Worm (Caenorhabditis elegans) whole organism, young adult: ENCODE data around the gene K04H4.5.

Experiments
- B0336.3 ChIP-seq: fragments of 200-800 bp; sonication (Bioruptor generic); IDR thresholded peaks from 2 replicates; pipeline ENCODE4 v1.3.6; 2022; ENCODE audit warnings: missing genetic modification characterization, missing compliant biosample characterization
- C17E4.6 ChIP-seq: fragments of 200-800 bp; sonication (Bioruptor generic); IDR thresholded peaks from 2 replicates; pipeline ENCODE4 v1.3.6; 2022; ENCODE audit warnings: missing genetic modification reagents, missing genetic modification characterization, missing compliant biosample characterization
- F49E8.2 ChIP-seq: sonication (generic microtip); optimal IDR thresholded peaks from 3 replicates; lab custom pipeline; 2017; ENCODE audit warnings: missing genetic modification characterization, mild to moderate bottlenecking, missing compliant biosample characterization, antibody characterized with exemption, moderate library complexity; ENCODE audit not compliant: insufficient read depth
- F57A8.1 ChIP-seq: fragments of 200-800 bp; sonication (Bioruptor generic); optimal IDR thresholded peaks from 2 replicates; lab custom pipeline; 2018; ENCODE audit warnings: mild to moderate bottlenecking, missing genetic modification characterization, moderate library complexity, missing compliant biosample characterization
- K11D2.4 ChIP-seq: fragments of 200-800 bp; sonication (Bioruptor generic); IDR thresholded peaks from 2 replicates; pipeline ENCODE4 v1.3.6; 2022; ENCODE audit warnings: missing genetic modification reagents, missing genetic modification characterization, missing compliant biosample characterization
- K12H6.12 ChIP-seq: fragments of 200-800 bp; sonication (Bioruptor generic); optimal IDR thresholded peaks from 2 replicates; lab custom pipeline; 2018; ENCODE audit warnings: mild to moderate bottlenecking, missing genetic modification characterization, missing compliant biosample characterization
- Y56A3A.18 ChIP-seq: fragments of 200-800 bp; sonication (Bioruptor generic); IDR thresholded peaks from 2 replicates; pipeline ENCODE4 v1.3.6; 2022; ENCODE audit warnings: missing genetic modification reagents, missing genetic modification characterization, missing compliant biosample characterization
- Y67H2A.10 ChIP-seq: fragments of 200-800 bp; sonication (Bioruptor generic); conservative IDR thresholded peaks from 2 replicates; pipeline ENCODE4 v1.3.6; 2022; ENCODE audit warnings: missing genetic modification reagents, missing genetic modification characterization, missing compliant biosample characterization
- Y79H2A.3 ChIP-seq: fragments of 200-800 bp; sonication (Bioruptor generic); conservative IDR thresholded peaks from 2 replicates; pipeline ENCODE4 v1.3.6; 2022; ENCODE audit warnings: missing genetic modification reagents, missing genetic modification characterization, missing compliant biosample characterization
- akir-1 ChIP-seq: fragments of 200-800 bp; sonication (Bioruptor generic); optimal IDR thresholded peaks from 2 replicates; lab custom pipeline; 2018; ENCODE audit warnings: mild to moderate bottlenecking, missing genetic modification characterization, moderate library complexity, missing compliant biosample characterization
- ama-1 ChIP-seq, 3 experiments: fragments of 150-350 bp in 1 of 3; sonication (generic microtip) in 2 of 3; optimal IDR thresholded peaks; 2 replicates each; lab custom pipeline; 2014 to 2018; ENCODE audit warnings: missing biosample characterization in 2 of 3, missing genetic modification characterization in 2 of 3, missing genetic modification reagents in 2 of 3
- attf-3 ChIP-seq: fragments of 200-800 bp; sonication (Bioruptor generic); conservative IDR thresholded peaks from 2 replicates; pipeline ENCODE4 v1.3.6; 2022; ENCODE audit warnings: missing genetic modification reagents, missing genetic modification characterization, missing compliant biosample characterization
- ccch-3 ChIP-seq: fragments of 200-800 bp; sonication (Bioruptor generic); optimal IDR thresholded peaks from 2 replicates; lab custom pipeline; 2018; ENCODE audit warnings: mild to moderate bottlenecking, missing genetic modification characterization, missing compliant biosample characterization
- ceh-100 ChIP-seq: fragments of 200-800 bp; sonication (Bioruptor generic); IDR thresholded peaks from 2 replicates; pipeline ENCODE4 v1.3.6; 2022; ENCODE audit warnings: missing genetic modification reagents, missing genetic modification characterization, missing compliant biosample characterization
- ceh-40 ChIP-seq: fragments of 200-800 bp; sonication (Bioruptor generic); IDR thresholded peaks from 2 replicates; pipeline ENCODE4 v1.3.6; 2022; ENCODE audit warnings: missing genetic modification characterization, missing compliant biosample characterization
- dox-1 ChIP-seq: fragments of 200-800 bp; sonication (Bioruptor generic); IDR thresholded peaks from 2 replicates; pipeline ENCODE4 v1.3.6; 2022; ENCODE audit warnings: missing genetic modification reagents, missing genetic modification characterization, missing compliant biosample characterization
- dpff-1 ChIP-seq: sonication (generic microtip); optimal IDR thresholded peaks from 2 replicates; lab custom pipeline; 2017; ENCODE audit warnings: mild to moderate bottlenecking, missing genetic modification characterization, missing compliant biosample characterization
- dpl-1 ChIP-seq: fragments of 150-350 bp; optimal IDR thresholded peaks from 2 replicates; lab custom pipeline; 2014; ENCODE audit warnings: missing biosample characterization, missing genetic modification reagents, missing genetic modification characterization
- egl-18 ChIP-seq: fragments of 200-800 bp; sonication (Bioruptor generic); IDR thresholded peaks from 2 replicates; pipeline ENCODE4 v1.3.6; 2022; ENCODE audit warnings: missing genetic modification reagents, missing genetic modification characterization, missing compliant biosample characterization
- egl-44 ChIP-seq: fragments of 200-800 bp; sonication (Bioruptor generic); IDR thresholded peaks from 2 replicates; pipeline ENCODE4 v1.3.6; 2022; ENCODE audit warnings: missing genetic modification reagents, missing genetic modification characterization, missing compliant biosample characterization
- egrh-3 ChIP-seq: fragments of 200-800 bp; sonication (Bioruptor generic); IDR thresholded peaks from 2 replicates; pipeline ENCODE4 v1.3.6; 2022; ENCODE audit warnings: missing genetic modification reagents, missing genetic modification characterization, missing compliant biosample characterization
- ets-4 ChIP-seq: fragments of 200-800 bp; sonication (Bioruptor generic); optimal IDR thresholded peaks from 2 replicates; lab custom pipeline; 2018; ENCODE audit warnings: mild to moderate bottlenecking, missing genetic modification characterization, missing compliant biosample characterization
- fkh-3 ChIP-seq: sonication (generic microtip); optimal IDR thresholded peaks from 2 replicates; lab custom pipeline; 2016; ENCODE audit warnings: mild to moderate bottlenecking, missing genetic modification characterization, missing compliant biosample characterization
- hrde-1 ChIP-seq: sonication (generic microtip); optimal IDR thresholded peaks from 2 replicates; lab custom pipeline; 2016; ENCODE audit warnings: missing genetic modification characterization, mild to moderate bottlenecking, missing compliant biosample characterization, moderate library complexity, missing genotype, missing genetic modification reagents, borderline replicate concordance
- lag-1 ChIP-seq: fragments of 200-800 bp; sonication (Bioruptor generic); IDR thresholded peaks from 2 replicates; pipeline ENCODE4 v1.3.6; 2022; ENCODE audit warnings: missing genetic modification reagents, missing genetic modification characterization, missing compliant biosample characterization
- let-526 ChIP-seq: fragments of 200-800 bp; sonication (Bioruptor generic); IDR thresholded peaks from 2 replicates; pipeline ENCODE4 v1.3.6; 2022; ENCODE audit warnings: missing genetic modification reagents, missing genetic modification characterization, missing compliant biosample characterization
- lin-26 ChIP-seq: fragments of 200-800 bp; sonication (Bioruptor generic); IDR thresholded peaks from 2 replicates; pipeline ENCODE4 v1.3.6; 2022; ENCODE audit warnings: missing genetic modification reagents, missing genetic modification characterization, missing compliant biosample characterization
- lin-35 ChIP-seq, 3 experiments: fragments of 150-350 bp in 2 of 3; sonication (generic microtip) in 1 of 3; optimal IDR thresholded peaks; 2 replicates each; lab custom pipeline; 2014 to 2018; ENCODE audit warnings: missing biosample characterization in 3 of 3, missing genetic modification characterization in 3 of 3, missing genetic modification reagents in 3 of 3
- lin-54 ChIP-seq: fragments of 200-800 bp; sonication (Bioruptor generic); optimal IDR thresholded peaks from 2 replicates; lab custom pipeline; 2018; ENCODE audit warnings: mild to moderate bottlenecking, missing genetic modification characterization, missing compliant biosample characterization
- lir-1 ChIP-seq: fragments of 200-800 bp; sonication (Bioruptor generic); conservative IDR thresholded peaks from 2 replicates; pipeline ENCODE4 v1.3.6; 2022; ENCODE audit warnings: missing genetic modification reagents, missing genetic modification characterization, missing compliant biosample characterization
- madf-10 ChIP-seq: sonication (generic microtip); optimal IDR thresholded peaks from 2 replicates; lab custom pipeline; 2016; ENCODE audit warnings: mild to moderate bottlenecking, missing genetic modification characterization, missing compliant biosample characterization
- madf-3 ChIP-seq: fragments of 200-800 bp; sonication (Bioruptor generic); IDR thresholded peaks from 2 replicates; pipeline ENCODE4 v1.3.6; 2022; ENCODE audit warnings: missing genetic modification reagents, missing genetic modification characterization, missing compliant biosample characterization
- madf-6 ChIP-seq: fragments of 200-800 bp; sonication (Bioruptor generic); IDR thresholded peaks from 2 replicates; pipeline ENCODE4 v1.3.6; 2022; ENCODE audit warnings: missing genetic modification reagents, missing genetic modification characterization, missing compliant biosample characterization
- madf-8 ChIP-seq: fragments of 200-800 bp; sonication (Bioruptor generic); conservative IDR thresholded peaks from 2 replicates; pipeline ENCODE4 v1.3.6; 2022; ENCODE audit warnings: missing genetic modification reagents, missing genetic modification characterization, missing compliant biosample characterization
- nfyb-1 ChIP-seq: fragments of 200-800 bp; sonication (Bioruptor generic); IDR thresholded peaks from 2 replicates; pipeline ENCODE4 v1.3.6; 2022; ENCODE audit warnings: missing genetic modification reagents, missing genetic modification characterization, missing compliant biosample characterization
- pbrm-1 ChIP-seq: fragments of 200-800 bp; sonication (Bioruptor generic); IDR thresholded peaks from 2 replicates; pipeline ENCODE4 v1.3.6; 2022; ENCODE audit warnings: missing genetic modification reagents, missing genetic modification characterization, missing compliant biosample characterization
- pha-4 ChIP-seq: fragments of 150-350 bp; sonication (generic microtip); optimal IDR thresholded peaks from 2 replicates; lab custom pipeline; 2014; ENCODE audit warnings: missing biosample characterization, missing genetic modification reagents, missing genetic modification characterization
- rcor-1 ChIP-seq: fragments of 200-800 bp; sonication (Bioruptor generic); IDR thresholded peaks from 2 replicates; pipeline ENCODE4 v1.3.6; 2022; ENCODE audit warnings: missing genetic modification reagents, missing genetic modification characterization, missing compliant biosample characterization
- rpc-1 ChIP-seq, 2 experiments: fragments of 150-350 bp in 1 of 2; sonication (generic microtip) in 1 of 2; optimal IDR thresholded peaks; 2 replicates each; lab custom pipeline; 2014 to 2018; ENCODE audit warnings: missing biosample characterization in 1 of 2, missing genetic modification characterization in 1 of 2, missing genetic modification reagents in 1 of 2, missing genotype in 1 of 2
- snpc-1.1 ChIP-seq: sonication (generic microtip); optimal IDR thresholded peaks from 2 replicates; lab custom pipeline; 2017; ENCODE audit warnings: missing genetic modification characterization, mild to moderate bottlenecking, missing compliant biosample characterization, antibody characterized with exemption, moderate library complexity, missing genotype, missing genetic modification reagents; ENCODE audit not compliant: insufficient read depth
- tlf-1 ChIP-seq: fragments of 200-800 bp; sonication (Bioruptor generic); optimal IDR thresholded peaks from 2 replicates; lab custom pipeline; 2018; ENCODE audit warnings: mild to moderate bottlenecking, missing genetic modification characterization, missing compliant biosample characterization
- zim-3 ChIP-seq: sonication (generic microtip); optimal IDR thresholded peaks from 2 replicates; lab custom pipeline; 2017; ENCODE audit warnings: mild to moderate bottlenecking, missing genetic modification characterization, moderate library complexity, missing compliant biosample characterization
- ztf-28 ChIP-seq: fragments of 200-800 bp; sonication (Bioruptor generic); IDR thresholded peaks from 2 replicates; pipeline ENCODE4 v1.3.6; 2022; ENCODE audit warnings: missing genetic modification reagents, missing genetic modification characterization, missing compliant biosample characterization
- ztf-3 ChIP-seq: fragments of 200-800 bp; sonication (Bioruptor generic); optimal IDR thresholded peaks from 2 replicates; lab custom pipeline; 2018; ENCODE audit warnings: mild to moderate bottlenecking, missing genetic modification characterization, missing compliant biosample characterization

The K04H4.5 gene

ce11 chrIII:9393114-9393780 is 34.1 kb downstream of the K04H4.5 start, which contains the start of the genes gpr-2 and rgr-1 (continued):
- TF ChIP-seq snpc-1.1 (tag; lab: Kevin White, UChicago) (peak; percentile 80), ccch-3 (no peak), akir-1 (GFP tag; lab: Kevin White, UChicago) (no peak), egrh-3 (GFP tag; lab: Robert Waterston, UW) (no peak), rcor-1 (peak; percentile 82), K11D2.4 (GFP tag; lab: Robert Waterston, UW) (no peak), ceh-100 (GFP tag; lab: Robert Waterston, UW) (peak; percentile 60; the same call in 1 of the 2 replicates), madf-8 (GFP tag; lab: Robert Waterston, UW) (peak; percentile 96), rpc-1 (optimal IDR thresholded peaks at IDR 0.05; lab: Kevin White, UChicago) (no peak), rpc-1 (tag; optimal IDR thresholded peaks at IDR 0.05; lab: Kevin White, UChicago) (no peak), egl-18 (no peak), lin-35 (GFP tag; optimal IDR thresholded peaks at IDR 0.05; lab: Kevin White, UChicago) (peak in 2 of 3 experiments; percentile 44 to 63), dpl-1 (GFP tag; lab: Kevin White, UChicago) (peak; percentile 92), tlf-1 (peak; percentile 90), Y67H2A.10 (GFP tag; lab: Robert Waterston, UW) (0 out of 2 replicates have a peak, but pooled peaks have one; percentile 37), pbrm-1 (GFP tag; lab: Robert Waterston, UW) (peak; percentile 57; the same call in 1 of the 2 replicates), attf-3 (GFP tag; lab: Robert Waterston, UW) (peak; percentile 37; the same call in 1 of the 2 replicates), egl-44 (no peak), Y79H2A.3 (GFP tag; lab: Robert Waterston, UW) (peak; percentile 56; the same call in 1 of the 2 replicates), fkh-3 (tag; lab: Kevin White, UChicago) (no peak), madf-6 (GFP tag; lab: Robert Waterston, UW) (peak; percentile 98), ets-4 (GFP tag; lab: Kevin White, UChicago) (no peak), dox-1 (GFP tag; lab: Robert Waterston, UW) (peak; percentile 86)

ce11 chrIII:9401036-9401435 is 41.9 kb downstream of the K04H4.5 start, which contains the start of gene nlp-48:
Gene nlp-48, minus strand, starts transcription at chrIII:9401136.
- no peak for TF ChIP-seq Y56A3A.18
- no peak for TF ChIP-seq pha-4 (tag; lab: Kevin White, UChicago)
- no peak for TF ChIP-seq hrde-1 (tag; lab: Kevin White, UChicago)
- TF ChIP-seq pbrm-1 (GFP tag; lab: Robert Waterston, UW): no peak
- no peak for TF ChIP-seq ama-1 (optimal IDR thresholded peaks at IDR 0.05; lab: Kevin White, UChicago)
- TF ChIP-seq ama-1 (GFP tag; optimal IDR thresholded peaks at IDR 0.05; lab: Kevin White, UChicago): no peak
- no peak for TF ChIP-seq lin-54 (GFP tag; lab: Kevin White, UChicago)
- TF ChIP-seq lir-1 (GFP tag; lab: Robert Waterston, UW): no peak
- no peak for TF ChIP-seq zim-3
- no peak for TF ChIP-seq ceh-100 (GFP tag; lab: Robert Waterston, UW)
- TF ChIP-seq lin-35 (GFP tag; optimal IDR thresholded peaks at IDR 0.05; lab: Kevin White, UChicago): no peak
- TF ChIP-seq madf-8 (GFP tag; lab: Robert Waterston, UW): no peak
- TF ChIP-seq egl-44: no peak
- TF ChIP-seq madf-6 (GFP tag; lab: Robert Waterston, UW): no peak

ce11 chrIII:9406600-9406999 is 47.4 kb downstream of the K04H4.5 start, which contains the start of gene T26G10.1:
Gene T26G10.1, minus strand, starts transcription at chrIII:9406641.
- 0 out of 2 replicates have a peak, but pooled peaks have one; percentile 72 for TF ChIP-seq ztf-28
- no peak for TF ChIP-seq let-526 (GFP tag; lab: Robert Waterston, UW)
- TF ChIP-seq lag-1 (GFP tag; lab: Robert Waterston, UW): no peak
- TF ChIP-seq B0336.3 (GFP tag; lab: Robert Waterston, UW): no peak
- TF ChIP-seq dpff-1 (tag; lab: Kevin White, UChicago): no peak
- no peak for TF ChIP-seq ztf-3 (GFP tag; lab: Kevin White, UChicago)
- TF ChIP-seq F57A8.1 (GFP tag; lab: Kevin White, UChicago): no peak
- peak; percentile 70 for TF ChIP-seq nfyb-1
- TF ChIP-seq K12H6.12 (tag; lab: Kevin White, UChicago): no peak
- no peak for TF ChIP-seq F49E8.2 (tag; lab: Kevin White, UChicago)
- TF ChIP-seq ceh-40 (GFP tag; lab: Robert Waterston, UW): no peak
- no peak for TF ChIP-seq madf-10
- TF ChIP-seq madf-3 (GFP tag; lab: Robert Waterston, UW): peak; percentile 60; the same call in 1 of the 2 replicates
- TF ChIP-seq lin-26 (GFP tag; lab: Robert Waterston, UW): no peak
- TF ChIP-seq C17E4.6 (GFP tag; lab: Robert Waterston, UW): 0 out of 2 replicates have a peak, but pooled peaks have one; percentile 15
